Worm (Caenorhabditis elegans): ENCODE data around the gene idpp-14.

idpp-14 gene

ce11 chrX:16087842-16088241, 5.7 kb downstream of the idpp-14 start:
- TF ChIP-seq hlh-11 (tag; optimal IDR thresholded peaks at IDR 0.05) (peak; percentile 44), nhr-28 (tag; optimal IDR thresholded peaks at IDR 0.05) (peak; percentile 30), pqm-1 (tag; optimal IDR thresholded peaks at IDR 0.05) (peak; percentile 12), unc-130 (GFP tag; optimal IDR thresholded peaks at IDR 0.05) (no peak), nhr-41 (GFP tag; IDR thresholded peaks at IDR 0.05) (no peak), fkh-10 (GFP tag; optimal IDR thresholded peaks at IDR 0.05) (no peak), daf-16 (GFP tag; optimal IDR thresholded peaks at IDR 0.05) (no peak), daf-16 (tag; optimal IDR thresholded peaks at IDR 0.05) (peak; percentile 70)

ce11 chrX:16091166-16091565, 9.0 kb downstream of the idpp-14 start:
- TF ChIP-seq snpc-4 (tag; optimal IDR thresholded peaks at IDR 0.05): peak; percentile 1
- no peak for TF ChIP-seq nhr-28 (tag; optimal IDR thresholded peaks at IDR 0.05)
- no peak for TF ChIP-seq nhr-111 (GFP tag; optimal IDR thresholded peaks at IDR 0.05)
- TF ChIP-seq ceh-32 (tag; optimal IDR thresholded peaks at IDR 0.05; ENCODE audit: poor library complexity): no peak
- TF ChIP-seq php-3 (GFP tag; IDR thresholded peaks at IDR 0.05): 0 out of 2 replicates have a peak, but pooled peaks have one; percentile 18
- TF ChIP-seq ceh-20 (GFP tag; IDR thresholded peaks at IDR 0.05): no peak
- no peak for TF ChIP-seq zag-1 (tag; optimal IDR thresholded peaks at IDR 0.05)
- TF ChIP-seq ZK546.5 (tag; optimal IDR thresholded peaks at IDR 0.05): no peak
- TF ChIP-seq sdz-12 (GFP tag; optimal IDR thresholded peaks at IDR 0.05): no peak
- TF ChIP-seq madf-9 (GFP tag; conservative IDR thresholded peaks at IDR 0.05): no peak
- no peak for TF ChIP-seq ceh-44 (GFP tag; IDR thresholded peaks at IDR 0.05)
- 0 out of 2 replicates have a peak, but pooled peaks have one; percentile 23 for TF ChIP-seq nhr-41 (GFP tag; IDR thresholded peaks at IDR 0.05)
- TF ChIP-seq skn-1 (tag; optimal IDR thresholded peaks at IDR 0.05): no peak
- TF ChIP-seq spr-1 (tag; optimal IDR thresholded peaks at IDR 0.05): no peak
- no peak for TF ChIP-seq daf-16 (GFP tag; optimal IDR thresholded peaks at IDR 0.05)
- no peak for TF ChIP-seq daf-16 (tag; optimal IDR thresholded peaks at IDR 0.05)
- no peak for TF ChIP-seq ztf-11 (tag; optimal IDR thresholded peaks at IDR 0.05)
- TF ChIP-seq pha-4 (GFP tag; IDR thresholded peaks at IDR 0.05): no peak
- TF ChIP-seq pha-4 (tag; optimal IDR thresholded peaks at IDR 0.05): no peak
- TF ChIP-seq hlh-11 (tag; optimal IDR thresholded peaks at IDR 0.05): peak; percentile 35
- no peak for TF ChIP-seq T20F7.1 (GFP tag; optimal IDR thresholded peaks at IDR 0.05)
- TF ChIP-seq dmd-9 (GFP tag; IDR thresholded peaks at IDR 0.05): no peak
- TF ChIP-seq saeg-2 (GFP tag; IDR thresholded peaks at IDR 0.05): 0 out of 2 replicates have a peak, but pooled peaks have one; percentile 14

- TF ChIP-seq ztf-11 (tag; optimal IDR thresholded peaks at IDR 0.05): no peak
- TF ChIP-seq aha-1 (tag): peak; percentile 1
- no peak for TF ChIP-seq dmd-9 (GFP tag; IDR thresholded peaks at IDR 0.05)
- no peak for TF ChIP-seq mxl-2 (GFP tag; conservative IDR thresholded peaks at IDR 0.05)
- no peak for TF ChIP-seq nhr-237 (tag; optimal IDR thresholded peaks at IDR 0.05)
- TF ChIP-seq hlh-30 (tag; optimal IDR thresholded peaks at IDR 0.05; ENCODE audit: insufficient read depth): no peak
Measured at ce11 chrX:16094370-16094769, 12.2 kb downstream of the idpp-14 start, which contains the start of gene C30F2.5. C30F2.5 (plus strand) TSS chrX:16094670.

- TF ChIP-seq rbr-2 (tag; optimal IDR thresholded peaks at IDR 0.05) (no peak), aha-1 (tag) (peak; percentile 77), hif-1 (tag; optimal IDR thresholded peaks at IDR 0.05) (peak in 1 of 2 experiments; percentile 11), dmd-6 (GFP tag; IDR thresholded peaks at IDR 0.05) (0 out of 2 replicates have a peak, but pooled peaks have one; percentile 12), tag-97 (GFP tag; IDR thresholded peaks at IDR 0.05) (no peak), nhr-11 (tag; optimal IDR thresholded peaks at IDR 0.05) (peak; percentile 55), nhr-28 (tag; optimal IDR thresholded peaks at IDR 0.05) (peak; percentile 24), hlh-11 (tag; optimal IDR thresholded peaks at IDR 0.05) (peak; percentile 39)
Measured at ce11 chrX:16098104-16098638, 16.0 kb downstream of the idpp-14 start.
